Worm (Caenorhabditis elegans) whole organism, dauer: Measurements from ENCODE around the gene W01D2.1.

Experiments used
- unc-62 ChIP-seq: sonication (generic microtip); optimal IDR thresholded peaks from 2 replicates; lab custom pipeline; 2017; ENCODE audit warnings: missing biosample characterization, missing genetic modification reagents, missing genetic modification characterization

Gene W01D2.1

DNA sequence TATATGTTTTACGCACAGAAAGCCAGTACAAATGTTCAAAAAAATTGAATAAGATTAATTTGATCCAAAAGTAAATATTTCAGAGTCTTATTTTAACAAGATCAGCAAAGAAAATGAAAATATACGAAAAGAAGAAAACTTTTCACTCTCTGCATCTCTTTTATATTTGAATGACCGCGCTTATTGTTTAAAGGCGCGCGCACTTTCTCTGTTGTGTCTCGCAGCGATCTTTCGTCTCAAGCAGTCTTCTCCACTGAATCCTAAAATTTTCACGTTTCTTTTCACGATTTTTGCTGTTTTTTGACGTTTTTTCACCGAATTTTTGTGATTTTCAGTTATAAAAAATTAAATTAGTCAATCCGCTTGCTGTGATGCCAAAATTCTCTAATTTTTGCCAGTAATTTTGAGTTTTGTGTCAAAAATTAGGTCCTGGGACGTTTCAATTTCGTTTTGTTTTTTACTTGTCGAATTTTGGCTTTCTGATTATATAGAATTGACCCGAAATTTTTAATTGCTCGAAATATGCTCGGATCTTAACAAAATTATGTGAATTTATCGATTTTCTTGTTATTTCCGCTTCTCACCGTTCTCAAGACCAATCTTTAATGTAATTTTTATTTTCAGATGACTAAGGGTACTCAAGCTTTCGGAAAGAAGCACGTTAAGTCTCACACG, at the start of gene W01D2.1:
Gene W01D2.1 (plus strand): TSS at position 625 of the 675 bp plus-strand sequence.
- no peak for TF ChIP-seq unc-62

DNA sequence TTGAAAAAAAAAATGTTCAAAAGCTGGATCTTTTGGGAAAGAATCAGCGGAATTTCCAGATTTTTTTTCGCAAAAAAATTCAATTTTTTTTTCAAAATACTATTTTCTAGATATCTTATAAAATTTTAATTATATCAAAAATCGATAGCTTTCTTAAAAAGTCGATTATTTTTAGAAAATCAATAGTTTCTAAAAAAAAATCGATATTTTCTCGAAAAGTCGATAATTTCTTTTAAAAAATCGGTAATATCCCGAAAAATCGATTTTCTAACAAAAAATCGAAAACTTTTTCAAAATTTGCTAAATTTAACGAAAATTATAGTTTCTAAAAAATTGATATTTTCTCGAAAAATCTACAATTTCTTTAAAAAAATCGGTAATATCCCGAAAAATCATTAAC, 46.5 kb upstream of the W01D2.1 start:
- TF ChIP-seq unc-62, result no peak

DNA sequence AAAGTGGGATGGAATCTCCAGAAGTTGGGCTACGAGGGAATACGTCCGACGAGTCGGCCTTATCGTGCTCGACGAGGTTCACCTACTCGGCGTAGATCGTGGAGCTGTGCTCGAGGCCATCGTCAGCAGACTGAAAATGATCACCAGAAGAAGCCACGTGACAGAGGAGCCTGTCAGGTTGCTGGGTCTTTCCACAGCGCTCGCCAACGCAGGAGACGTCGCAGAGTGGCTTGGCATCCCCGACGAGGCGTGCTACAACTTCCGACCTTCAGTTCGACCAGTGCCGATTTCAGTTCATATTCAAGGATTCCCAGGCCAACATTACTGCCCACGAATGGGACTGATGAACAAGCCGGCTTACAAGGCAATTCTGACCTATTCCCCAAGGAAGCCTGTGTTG, 44.2 kb upstream of the W01D2.1 start:
- TF ChIP-seq unc-62, result no peak

DNA sequence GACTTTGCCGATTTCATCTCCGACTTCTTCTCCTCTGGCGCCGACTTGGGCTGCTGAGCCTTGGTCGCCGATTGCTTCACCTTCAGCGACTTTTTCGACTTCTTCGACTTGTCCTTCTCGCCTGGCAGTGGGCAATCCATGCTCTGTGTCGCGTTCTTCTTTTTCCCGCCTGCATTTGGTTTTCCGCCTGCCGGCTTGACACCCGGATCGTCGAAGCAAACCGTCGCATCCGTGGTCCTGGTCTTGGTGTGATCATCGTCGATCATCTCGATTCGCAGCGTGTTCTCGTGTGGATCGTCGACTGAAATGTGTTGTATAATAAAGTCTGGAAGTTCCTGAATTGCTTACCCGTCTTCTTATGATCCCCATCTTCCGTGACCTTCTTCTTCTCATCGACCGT, 43.2 kb upstream of the W01D2.1 start:
- no peak for TF ChIP-seq unc-62

DNA sequence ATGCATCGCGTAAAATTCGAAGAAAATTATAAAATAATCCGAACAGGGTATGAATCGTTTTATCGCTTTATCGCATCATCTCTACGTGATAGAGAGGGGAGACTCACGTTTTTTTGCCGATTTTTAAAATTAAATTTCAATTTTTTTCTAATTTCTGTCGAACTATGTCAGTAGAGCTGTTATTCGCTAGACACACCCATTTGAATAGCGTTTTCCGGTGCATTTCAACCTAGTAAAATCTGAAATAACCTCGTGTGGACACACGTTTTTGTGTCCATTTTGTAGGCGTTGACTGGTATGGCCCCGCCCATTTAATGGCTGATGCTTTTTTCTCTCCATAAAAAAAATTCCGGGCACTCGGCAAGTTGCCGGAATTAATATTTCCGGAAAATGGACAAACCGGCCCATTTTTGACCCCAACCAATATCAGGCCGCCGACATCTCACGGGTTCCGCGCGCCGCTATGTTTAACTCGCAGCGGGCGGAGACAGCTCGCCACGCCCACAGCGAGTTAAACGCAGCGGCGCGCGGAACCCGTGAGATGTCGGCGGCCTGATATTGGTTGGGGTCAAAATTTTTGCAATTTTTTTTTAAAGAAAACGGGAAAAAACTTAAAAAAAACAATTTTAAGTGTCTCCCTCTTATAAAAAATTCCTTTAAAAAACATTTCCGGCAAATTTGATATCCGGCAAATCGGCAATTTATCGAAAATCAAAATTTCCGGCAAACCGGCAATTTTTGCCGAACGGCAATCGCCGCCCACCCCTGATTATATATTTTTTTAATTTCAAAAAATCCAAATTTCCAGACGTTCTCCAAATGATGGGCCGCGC, 42.1 kb upstream of the W01D2.1 start, which contains the start of gene Y54E2A.7:
Gene Y54E2A.7 (minus strand): TSS at position 51 of the 833 bp plus-strand sequence.
- TF ChIP-seq unc-62, result no peak

DNA sequence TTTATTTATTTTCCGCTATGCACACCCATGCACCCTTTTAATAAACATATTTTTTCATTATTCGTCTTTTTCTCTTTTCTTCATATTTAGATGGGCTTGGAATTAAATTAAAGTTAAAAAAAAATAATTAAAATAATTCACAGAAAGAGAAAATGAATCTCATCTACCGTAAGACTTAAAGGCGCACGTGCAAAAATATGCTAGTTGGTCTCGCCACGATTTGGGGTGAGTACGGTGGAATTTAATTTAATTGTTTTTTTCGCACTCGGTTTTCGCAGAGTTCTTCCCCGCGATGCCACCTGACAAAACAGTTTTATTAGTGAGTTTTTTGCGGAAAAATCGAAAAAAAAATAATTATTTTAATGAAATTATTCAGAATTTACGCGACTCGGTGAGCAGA, 37.2 kb upstream of the W01D2.1 start, which contains the start of gene Y54E2A.8:
Gene Y54E2A.8 (plus strand): TSS at position 254 of the 400 bp plus-strand sequence.
- no peak for TF ChIP-seq unc-62

DNA sequence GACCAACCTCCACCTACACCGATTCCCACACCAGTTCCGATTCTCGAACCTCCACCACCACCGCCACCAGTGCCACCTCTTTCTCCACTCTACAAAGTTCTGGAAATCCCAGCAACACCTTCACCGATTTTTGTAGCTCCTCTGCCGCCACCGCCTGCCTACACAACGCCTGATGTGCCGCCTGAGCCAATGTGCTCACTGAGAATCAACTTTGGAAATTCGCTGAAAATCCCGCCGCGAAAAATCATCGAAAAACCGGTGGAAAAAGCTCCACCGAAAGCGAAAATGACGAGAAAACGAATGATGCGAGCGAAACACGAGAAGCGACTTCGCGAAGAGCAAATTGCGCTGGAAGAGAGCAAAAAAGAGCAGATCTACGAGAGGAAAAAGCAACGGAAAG, 35.5 kb upstream of the W01D2.1 start:
- no peak for TF ChIP-seq unc-62

DNA sequence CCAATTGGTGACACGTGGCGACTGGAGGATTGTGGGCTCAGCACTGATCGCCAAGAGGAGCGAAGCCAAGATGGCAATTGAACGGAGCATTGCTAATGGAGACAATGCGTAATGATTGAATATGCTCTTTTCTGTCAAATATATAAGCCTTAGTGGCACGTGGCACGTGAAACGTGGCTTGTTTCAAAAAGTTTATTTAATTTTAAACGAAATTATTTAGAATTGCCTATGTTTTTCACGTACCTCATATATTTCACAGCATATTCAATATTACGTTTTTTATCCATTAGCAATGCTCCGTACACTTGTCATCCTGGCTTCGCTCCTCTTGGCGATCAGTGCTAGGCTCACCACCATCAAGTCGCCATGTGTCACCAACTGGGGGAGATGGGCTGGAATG, 29.4 kb upstream of the W01D2.1 start, which contains the start of gene Y54E2A.9:
Gene Y54E2A.9 (minus strand): TSS at position 101 of the 400 bp plus-strand sequence.
- TF ChIP-seq unc-62, result no peak

DNA sequence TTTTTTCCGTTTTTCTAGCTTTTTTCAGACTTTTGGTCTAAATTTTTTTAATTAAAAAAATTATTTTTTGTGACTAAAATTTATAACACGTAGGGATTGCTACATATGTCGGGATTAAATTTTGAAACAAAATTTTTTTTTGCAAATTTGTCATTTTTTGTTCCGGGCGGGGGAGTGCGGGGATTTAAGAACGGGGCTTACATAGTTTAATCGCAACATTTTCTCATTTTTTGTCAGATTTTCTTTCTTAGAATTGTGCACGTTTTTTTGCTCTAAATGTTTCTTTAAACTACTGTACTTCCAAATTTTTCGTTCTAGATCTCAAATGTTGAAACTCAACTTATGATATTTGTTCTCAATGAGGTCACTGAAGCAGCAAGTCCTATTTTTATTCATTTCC, 24.6 kb upstream of the W01D2.1 start, which contains the start of gene Y54E2A.10:
Gene Y54E2A.10 (plus strand): TSS at position 301 of the 400 bp plus-strand sequence.
- no peak for TF ChIP-seq unc-62

DNA sequence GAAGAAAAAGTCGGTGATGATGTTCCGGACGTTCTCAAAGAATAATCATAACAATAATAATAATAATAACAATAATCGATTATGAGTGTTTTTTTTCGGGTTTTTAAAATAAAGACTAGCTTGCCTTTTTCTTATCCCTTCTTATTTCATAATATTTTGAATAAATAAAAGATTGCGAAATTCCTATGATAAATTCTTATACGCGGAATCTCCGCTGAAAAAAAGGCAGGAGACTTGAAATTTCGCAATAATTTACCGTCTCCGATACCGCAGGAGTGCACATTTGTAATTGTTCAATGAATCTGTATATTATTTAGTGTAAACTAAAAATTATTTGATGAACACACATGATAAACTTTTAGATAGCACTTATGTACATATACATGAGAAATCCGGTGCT, 22.8 kb upstream of the W01D2.1 start:
- no peak for TF ChIP-seq unc-62

DNA sequence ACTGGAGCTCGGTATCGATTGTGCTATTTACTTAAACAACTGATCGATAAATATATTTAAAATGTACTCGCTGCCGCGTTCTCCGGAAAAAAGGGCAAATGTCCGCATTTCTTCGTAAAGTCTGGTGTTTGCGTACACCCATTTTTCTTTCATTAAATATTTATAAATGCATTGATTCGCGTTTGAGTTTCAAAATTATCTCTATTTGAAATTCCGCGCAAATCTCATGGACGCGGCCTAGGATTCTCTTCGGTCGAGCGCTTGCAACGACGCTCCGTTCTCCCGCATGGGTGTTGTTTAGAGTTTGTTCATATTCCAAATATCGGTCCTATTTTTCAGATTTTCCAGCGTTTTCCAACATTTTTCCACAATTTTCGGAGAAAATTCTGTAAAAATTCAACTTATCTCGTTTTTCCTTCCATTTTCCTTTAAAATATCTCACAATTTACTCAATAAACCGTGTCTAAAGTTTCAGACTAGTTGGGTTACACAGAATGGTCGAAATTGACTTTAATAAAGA, 20.3 kb upstream of the W01D2.1 start, which contains the start of gene eif-3.B:
Gene eif-3.B (plus strand): TSS at position 470 of the 520 bp plus-strand sequence.
- no peak for TF ChIP-seq unc-62

DNA sequence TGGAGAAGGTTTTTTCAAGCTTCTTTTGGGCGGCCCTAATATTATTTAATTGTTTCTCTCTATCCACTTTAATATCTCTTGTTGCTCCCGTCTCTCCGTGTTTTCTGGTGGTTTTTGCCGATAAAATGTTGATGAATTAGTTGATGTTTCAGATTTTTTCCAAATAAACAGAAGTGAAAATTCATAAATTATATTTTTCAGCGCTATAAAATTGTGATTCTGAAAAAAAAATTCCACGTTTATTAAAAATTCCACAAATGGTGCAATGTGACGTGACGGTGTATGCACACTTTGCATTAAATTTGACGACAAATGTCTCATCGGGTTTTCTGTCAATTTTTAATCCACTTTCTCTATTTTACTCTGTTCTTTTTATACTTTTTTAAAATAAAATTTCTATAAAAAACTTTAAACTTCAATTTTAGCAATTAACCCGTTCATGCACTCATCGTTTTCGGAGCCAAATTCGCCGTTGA, 17.2 kb upstream of the W01D2.1 start, which contains the start of gene tbc-20:
Gene tbc-20 (plus strand): TSS at position 426 of the 476 bp plus-strand sequence.
- TF ChIP-seq unc-62, result no peak

DNA sequence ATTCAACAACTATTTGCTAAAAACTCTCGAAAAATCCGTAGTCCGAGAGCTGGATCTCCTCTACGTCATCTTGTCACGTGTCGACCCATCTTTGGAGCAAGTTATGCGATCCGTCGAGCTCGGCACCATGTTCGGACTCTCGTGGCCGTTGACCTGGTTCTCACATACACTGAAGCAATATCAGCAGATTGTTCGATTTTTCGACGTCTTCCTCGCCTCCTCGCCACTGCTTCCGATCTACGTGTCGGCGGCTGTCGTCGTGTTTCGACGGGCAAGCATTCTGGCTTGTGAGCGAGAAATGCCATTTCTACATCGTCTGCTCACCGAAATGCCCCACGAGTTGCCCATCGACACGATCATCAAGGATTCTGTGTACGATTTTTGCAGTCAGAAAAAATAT, 16.0 kb upstream of the W01D2.1 start:
- TF ChIP-seq unc-62, result no peak

DNA sequence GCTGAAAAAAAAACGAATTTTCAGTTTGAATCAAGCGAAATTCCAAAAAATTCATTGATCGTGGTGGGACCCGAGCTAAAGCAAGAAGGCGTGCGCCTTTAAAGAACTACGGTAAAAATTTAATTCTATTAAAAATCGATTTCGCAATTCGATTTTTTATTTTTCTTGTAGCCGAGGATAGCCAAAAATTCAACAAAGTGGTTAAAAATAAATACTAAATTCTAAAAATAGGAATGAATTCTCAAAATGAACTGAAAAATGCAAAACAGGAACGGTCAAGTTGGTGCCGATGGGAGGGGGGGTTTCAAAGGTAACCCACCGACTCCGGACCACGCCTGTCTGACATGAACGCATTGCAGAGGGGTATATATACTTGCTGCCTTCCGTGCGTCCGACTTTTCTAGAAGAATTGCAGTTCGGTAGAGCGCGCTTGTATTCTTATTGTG, 14.2 kb upstream of the W01D2.1 start:
- TF ChIP-seq unc-62, result no peak

DNA sequence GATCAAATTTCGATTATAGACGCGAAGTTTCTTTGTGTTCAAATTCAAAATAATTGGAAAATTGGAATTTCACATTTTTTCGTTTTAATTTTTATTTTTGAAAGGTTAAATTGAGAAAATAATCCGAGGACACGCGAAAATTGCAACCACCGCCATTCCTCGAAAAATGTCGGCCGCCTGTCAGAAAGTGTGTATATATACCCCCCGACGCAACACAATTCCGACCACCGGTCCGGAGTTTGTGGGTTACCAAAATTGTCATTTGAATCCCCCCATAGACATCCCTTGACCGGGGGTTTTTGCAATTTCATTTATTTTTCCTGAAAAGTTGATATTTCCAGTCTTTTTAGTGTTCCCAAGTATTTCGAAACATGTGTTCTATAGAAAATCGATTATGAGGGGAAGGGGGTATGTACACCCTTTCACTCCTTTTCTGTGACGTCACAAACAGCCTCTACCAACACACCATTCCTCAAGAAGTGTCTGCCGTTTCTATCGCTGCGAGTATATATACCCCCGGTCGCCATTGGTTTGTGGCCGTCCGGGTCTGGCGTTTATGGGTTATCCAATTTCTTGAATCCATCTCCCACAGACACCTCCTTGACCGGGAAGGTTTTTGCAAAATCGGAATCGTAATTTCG, 10.9 kb upstream of the W01D2.1 start, which contains the start of gene W01D2.3:
Gene W01D2.3 (minus strand): TSS at position 51 of the 641 bp plus-strand sequence.
- TF ChIP-seq unc-62, result no peak

DNA sequence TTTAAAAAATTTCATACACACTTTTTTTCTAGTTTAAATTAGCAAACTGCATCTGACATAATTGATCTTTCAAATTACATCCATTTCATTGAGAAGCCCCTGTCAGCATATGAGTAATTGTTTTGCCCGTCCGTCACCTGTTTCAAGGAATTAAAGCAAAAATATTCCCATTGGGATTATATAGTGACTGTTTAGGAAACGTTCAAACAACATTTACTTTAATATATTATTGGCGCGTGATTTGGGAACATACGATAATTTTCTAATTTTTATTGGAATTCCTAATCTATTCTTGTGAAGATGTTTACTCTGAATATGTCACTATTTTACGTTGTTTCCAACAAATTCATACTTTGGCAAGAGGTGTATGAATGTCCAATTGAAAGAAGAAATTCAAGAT, 9.6 kb upstream of the W01D2.1 start, which contains the start of gene srt-11:
Gene srt-11 (plus strand): TSS at position 301 of the 400 bp plus-strand sequence.
- TF ChIP-seq unc-62, result no peak
